Worm (Caenorhabditis elegans): ENCODE results near the gene Y57G11C.28.

Y57G11C.28 gene

ce11 chrIV:14956693-14957281, 27.3 kb downstream of the Y57G11C.28 start:
- TF ChIP-seq unc-62 (GFP tag; optimal IDR thresholded peaks at IDR 0.05): no peak
- TF ChIP-seq elt-3 (tag; optimal IDR thresholded peaks at IDR 0.05): no peak
- TF ChIP-seq snpc-4 (tag; optimal IDR thresholded peaks at IDR 0.05): no peak
- no peak for TF ChIP-seq nhr-12 (tag; optimal IDR thresholded peaks at IDR 0.05)
- TF ChIP-seq hlh-1 (tag; optimal IDR thresholded peaks at IDR 0.05): no peak
- no peak for TF ChIP-seq unc-120 (tag; optimal IDR thresholded peaks at IDR 0.05; ENCODE audit: poor library complexity, severe bottlenecking)
- TF ChIP-seq cnd-1 (tag; optimal IDR thresholded peaks at IDR 0.05): no peak
- TF ChIP-seq nhr-28 (tag; optimal IDR thresholded peaks at IDR 0.05): no peak
- TF ChIP-seq drap-1 (GFP tag; optimal IDR thresholded peaks at IDR 0.05): no peak
- no peak for TF ChIP-seq pha-4 (tag; optimal IDR thresholded peaks at IDR 0.05)
- no peak for TF ChIP-seq lsy-2 (tag; optimal IDR thresholded peaks at IDR 0.05)
- TF ChIP-seq nhr-2 (tag; optimal IDR thresholded peaks at IDR 0.05): no peak
- TF ChIP-seq ceh-83 (GFP tag; optimal IDR thresholded peaks at IDR 0.05): no peak
- TF ChIP-seq ham-2 (GFP tag; optimal IDR thresholded peaks at IDR 0.05): no peak
- no peak for TF ChIP-seq mls-2 (tag; optimal IDR thresholded peaks at IDR 0.05)
- TF ChIP-seq mab-5 (tag; optimal IDR thresholded peaks at IDR 0.05): no peak
- no peak for TF ChIP-seq unc-39 (tag; optimal IDR thresholded peaks at IDR 0.05)
- no peak for TF ChIP-seq elt-1 (tag; optimal IDR thresholded peaks at IDR 0.05; ENCODE audit: borderline replicate concordance, insufficient read depth)
- TF ChIP-seq tbx-8 (GFP tag; optimal IDR thresholded peaks at IDR 0.05): no peak
- no peak for TF ChIP-seq mep-1 (tag; optimal IDR thresholded peaks at IDR 0.05)

- TF ChIP-seq M03D4.4 (tag; optimal IDR thresholded peaks at IDR 0.05) (no peak), elt-3 (tag; optimal IDR thresholded peaks at IDR 0.05) (no peak), mep-1 (tag; optimal IDR thresholded peaks at IDR 0.05) (no peak), nhr-76 (tag; optimal IDR thresholded peaks at IDR 0.05) (no peak), sem-2 (GFP tag; optimal IDR thresholded peaks at IDR 0.05) (no peak), unc-39 (tag; optimal IDR thresholded peaks at IDR 0.05) (no peak), blmp-1 (tag; optimal IDR thresholded peaks at IDR 0.05) (no peak), drap-1 (GFP tag; optimal IDR thresholded peaks at IDR 0.05) (no peak), elt-1 (tag; optimal IDR thresholded peaks at IDR 0.05; ENCODE audit: borderline replicate concordance, insufficient read depth) (no peak), ceh-43 (GFP tag; optimal IDR thresholded peaks at IDR 0.05) (no peak), nhr-237 (tag; optimal IDR thresholded peaks at IDR 0.05) (no peak), mls-2 (tag; optimal IDR thresholded peaks at IDR 0.05) (no peak), sptf-1 (tag; optimal IDR thresholded peaks at IDR 0.05) (no peak)
These were observed 29.0 kb downstream of the Y57G11C.28 start, which contains the start of gene Y41E3.1 for ce11 chrIV:14958551-14958950. Gene Y41E3.1 (minus strand): TSS chrIV:14958874.

ce11 chrIV:14959375-14959774, 29.9 kb downstream of the Y57G11C.28 start:
- TF ChIP-seq sem-2 (GFP tag; optimal IDR thresholded peaks at IDR 0.05): no peak
- TF ChIP-seq nhr-28 (tag; optimal IDR thresholded peaks at IDR 0.05): no peak
- TF ChIP-seq ceh-39 (tag; optimal IDR thresholded peaks at IDR 0.05): peak; percentile 71
- peak; percentile 25 for TF ChIP-seq ceh-43 (GFP tag; optimal IDR thresholded peaks at IDR 0.05)
- no peak for TF ChIP-seq ztf-11 (tag; optimal IDR thresholded peaks at IDR 0.05)
- no peak for TF ChIP-seq mab-5 (tag; optimal IDR thresholded peaks at IDR 0.05)
- TF ChIP-seq mep-1 (tag; optimal IDR thresholded peaks at IDR 0.05): peak; percentile 79
- TF ChIP-seq unc-62 (GFP tag; optimal IDR thresholded peaks at IDR 0.05): peak; percentile 21
- no peak for TF ChIP-seq nhr-76 (tag; optimal IDR thresholded peaks at IDR 0.05)
- peak; percentile 56 for TF ChIP-seq pha-4 (tag; optimal IDR thresholded peaks at IDR 0.05)
- TF ChIP-seq tbx-8 (GFP tag; optimal IDR thresholded peaks at IDR 0.05): no peak
- TF ChIP-seq bed-3 (GFP tag; optimal IDR thresholded peaks at IDR 0.05): no peak
- no peak for TF ChIP-seq cnd-1 (tag; optimal IDR thresholded peaks at IDR 0.05)
- no peak for TF ChIP-seq ham-2 (GFP tag; optimal IDR thresholded peaks at IDR 0.05)
- TF ChIP-seq sptf-1 (tag; optimal IDR thresholded peaks at IDR 0.05): no peak
- TF ChIP-seq ces-1 (GFP tag; optimal IDR thresholded peaks at IDR 0.05): peak; percentile 78
- no peak for TF ChIP-seq snpc-4 (tag; optimal IDR thresholded peaks at IDR 0.05)
- TF ChIP-seq M03D4.4 (tag; optimal IDR thresholded peaks at IDR 0.05): no peak
- TF ChIP-seq lsy-2 (tag; optimal IDR thresholded peaks at IDR 0.05): peak; percentile 81
- TF ChIP-seq zip-8 (tag; optimal IDR thresholded peaks at IDR 0.05): no peak
- peak; percentile 51 for TF ChIP-seq hlh-1 (tag; optimal IDR thresholded peaks at IDR 0.05)
- TF ChIP-seq ceh-83 (GFP tag; optimal IDR thresholded peaks at IDR 0.05): no peak
- TF ChIP-seq unc-120 (tag; optimal IDR thresholded peaks at IDR 0.05; ENCODE audit: poor library complexity, severe bottlenecking): no peak
- no peak for TF ChIP-seq unc-39 (tag; optimal IDR thresholded peaks at IDR 0.05)
- no peak for TF ChIP-seq elt-3 (tag; optimal IDR thresholded peaks at IDR 0.05)
- peak; percentile 59 for TF ChIP-seq nhr-2 (tag; optimal IDR thresholded peaks at IDR 0.05)
- no peak for TF ChIP-seq drap-1 (GFP tag; optimal IDR thresholded peaks at IDR 0.05)
- TF ChIP-seq nhr-12 (tag; optimal IDR thresholded peaks at IDR 0.05): no peak
- TF ChIP-seq elt-1 (tag; optimal IDR thresholded peaks at IDR 0.05; ENCODE audit: borderline replicate concordance, insufficient read depth): no peak
- peak; percentile 13 for TF ChIP-seq blmp-1 (tag; optimal IDR thresholded peaks at IDR 0.05)
- peak; percentile 39 for TF ChIP-seq lin-13 (tag; optimal IDR thresholded peaks at IDR 0.05)
- TF ChIP-seq lin-32 (GFP tag; optimal IDR thresholded peaks at IDR 0.05): no peak
- peak; percentile 92 for TF ChIP-seq nhr-237 (tag; optimal IDR thresholded peaks at IDR 0.05)
- no peak for TF ChIP-seq flh-1 (GFP tag; optimal IDR thresholded peaks at IDR 0.05)
- no peak for TF ChIP-seq mls-2 (tag; optimal IDR thresholded peaks at IDR 0.05)

Data from whole organism, mixed stage, embryonic.